Fruit fly (Drosophila melanogaster) whole organism, embryonic: ENCODE data around the gene nmdyn-D6.
A peak's percentile ranks its signal among the peaks of the same experiment; 100 is the strongest.

Experiments used
- Ada2b ChIP-seq: fragments of 200-800 bp; sonication (Bioruptor generic); IDR thresholded peaks from 2 replicates; pipeline ENCODE4 v1.3.6; 2022; ENCODE audit warnings: missing biosample characterization, missing genetic modification characterization
- Adf1 ChIP-seq: fragments of 200-800 bp; sonication (Bioruptor generic); IDR thresholded peaks from 2 replicates; pipeline ENCODE4 v1.3.6; 2022; ENCODE audit warnings: missing biosample characterization, missing genetic modification characterization
- CG10274 ChIP-seq: fragments of 200-800 bp; sonication (Bioruptor generic); optimal IDR thresholded peaks from 3 replicates; lab custom pipeline; 2017; ENCODE audit warnings: missing biosample characterization, mild to moderate bottlenecking, missing genetic modification characterization
- CG10431 ChIP-seq: fragments of 200-800 bp; sonication (Bioruptor generic); optimal IDR thresholded peaks from 3 replicates; lab custom pipeline; 2018; ENCODE audit warnings: missing biosample characterization, mild to moderate bottlenecking, missing genetic modification characterization
- CG11093 ChIP-seq: fragments of 200-800 bp; sonication (Bioruptor generic); IDR thresholded peaks from 3 replicates; pipeline ENCODE4 v1.3.6; 2022; ENCODE audit warnings: missing biosample characterization, missing genetic modification characterization
- CG12071 ChIP-seq: fragments of 200-800 bp; sonication (Bioruptor generic); optimal IDR thresholded peaks from 3 replicates; lab custom pipeline; 2018; ENCODE audit warnings: missing biosample characterization, mild to moderate bottlenecking, missing genetic modification characterization
- CG1233 ChIP-seq: fragments of 200-800 bp; sonication (Bioruptor generic); optimal IDR thresholded peaks from 4 replicates; lab custom pipeline; 2018; ENCODE audit warnings: missing biosample characterization, mild to moderate bottlenecking, missing genetic modification characterization
- CG14050 ChIP-seq: fragments of 200-800 bp; sonication (Bioruptor generic); IDR thresholded peaks from 3 replicates; pipeline ENCODE4 v1.3.6; 2022; ENCODE audit warnings: missing biosample characterization, missing genetic modification characterization
- CG1529 ChIP-seq: fragments of 200-800 bp; sonication (Bioruptor generic); optimal IDR thresholded peaks from 3 replicates; lab custom pipeline; 2018; ENCODE audit warnings: missing biosample characterization, missing genetic modification characterization
- CG15696 ChIP-seq: fragments of 200-800 bp; sonication (Bioruptor generic); optimal IDR thresholded peaks from 2 replicates; lab custom pipeline; 2019; ENCODE audit warnings: missing biosample characterization, mild to moderate bottlenecking, missing genetic modification characterization, moderate library complexity
- CG16813 ChIP-seq: fragments of 200-800 bp; sonication (Bioruptor generic); IDR thresholded peaks from 3 replicates; pipeline ENCODE4 v1.3.6; 2022; ENCODE audit warnings: missing biosample characterization, missing genetic modification characterization; ENCODE audit not compliant: partially characterized antibody
- CG18011 ChIP-seq: fragments of 200-800 bp; sonication (Bioruptor generic); optimal IDR thresholded peaks from 2 replicates; lab custom pipeline; 2017; ENCODE audit warnings: missing biosample characterization, missing genetic modification characterization, mild to moderate bottlenecking, moderate library complexity, missing genotype
- CG18262 ChIP-seq: fragments of 200-800 bp; optimal IDR thresholded peaks from 3 replicates; lab custom pipeline; 2019; ENCODE audit warnings: missing biosample characterization, mild to moderate bottlenecking, missing genetic modification characterization, moderate library complexity
- CG18476 ChIP-seq: fragments of 200-800 bp; sonication (Bioruptor generic); optimal IDR thresholded peaks from 2 replicates; lab custom pipeline; 2016; ENCODE audit warnings: missing biosample characterization, mild to moderate bottlenecking, missing genetic modification characterization
- CG2116 ChIP-seq: fragments of 200-800 bp; sonication (Bioruptor generic); optimal IDR thresholded peaks from 3 replicates; lab custom pipeline; 2018; ENCODE audit warnings: missing biosample characterization, mild to moderate bottlenecking, missing genetic modification characterization
- CG2678 ChIP-seq: fragments of 200-800 bp; sonication (Bioruptor generic); optimal IDR thresholded peaks from 3 replicates; lab custom pipeline; 2019; ENCODE audit warnings: missing biosample characterization, mild to moderate bottlenecking, missing genetic modification characterization, moderate library complexity
- CG2889 ChIP-seq: fragments of 200-800 bp; sonication (Bioruptor generic); IDR thresholded peaks from 3 replicates; pipeline ENCODE4 v1.3.6; 2022; ENCODE audit warnings: missing biosample characterization, missing genetic modification characterization
- CG34376 ChIP-seq: fragments of 200-800 bp; sonication (Bioruptor generic); optimal IDR thresholded peaks from 2 replicates; lab custom pipeline; 2018; ENCODE audit warnings: missing biosample characterization, mild to moderate bottlenecking, missing genetic modification characterization
- CG3838 ChIP-seq: fragments of 200-800 bp; sonication (Bioruptor generic); optimal IDR thresholded peaks from 3 replicates; lab custom pipeline; 2016; ENCODE audit warnings: missing biosample characterization, missing genetic modification characterization
- CG4617 ChIP-seq: fragments of 200-800 bp; sonication (Bioruptor generic); optimal IDR thresholded peaks from 3 replicates; lab custom pipeline; 2016; ENCODE audit warnings: missing biosample characterization, missing genetic modification characterization, borderline replicate concordance
- CG7786 ChIP-seq: fragments of 200-800 bp; sonication (Bioruptor generic); optimal IDR thresholded peaks from 2 replicates; lab custom pipeline; 2016; ENCODE audit warnings: missing biosample characterization, missing genetic modification characterization
- CG7839 ChIP-seq: fragments of 200-800 bp; sonication (Bioruptor generic); optimal IDR thresholded peaks from 3 replicates; lab custom pipeline; 2018; ENCODE audit warnings: missing biosample characterization, mild to moderate bottlenecking, missing genetic modification characterization, moderate library complexity
- CG8478 ChIP-seq: fragments of >200 bp; optimal IDR thresholded peaks from 2 replicates; lab custom pipeline; 2018
- Dbx ChIP-seq: fragments of 200-800 bp; sonication (Bioruptor generic); IDR thresholded peaks from 3 replicates; pipeline ENCODE4 v1.3.6; 2022; ENCODE audit warnings: missing biosample characterization, missing genetic modification characterization
- Myb ChIP-seq: fragments of 200-800 bp; sonication (Bioruptor generic); optimal IDR thresholded peaks from 2 replicates; lab custom pipeline; 2016; ENCODE audit warnings: missing biosample characterization, missing genetic modification characterization
- Nf-YB ChIP-seq: fragments of 200-800 bp; sonication (Bioruptor generic); optimal IDR thresholded peaks from 3 replicates; lab custom pipeline; 2019; ENCODE audit warnings: missing biosample characterization, mild to moderate bottlenecking, missing genetic modification characterization, moderate library complexity
- Sry-β ChIP-seq: fragments of 200-800 bp; sonication (Bioruptor generic); optimal IDR thresholded peaks from 2 replicates; lab custom pipeline; 2018; ENCODE audit warnings: missing biosample characterization, mild to moderate bottlenecking, missing genetic modification characterization, moderate library complexity
- Ssrp ChIP-seq: fragments of 200-800 bp; sonication (Bioruptor generic); optimal IDR thresholded peaks from 2 replicates; lab custom pipeline; 2018; ENCODE audit warnings: missing biosample characterization, mild to moderate bottlenecking, missing genetic modification characterization, moderate library complexity
- Vsx1 ChIP-seq: fragments of 200-800 bp; sonication (Bioruptor generic); optimal IDR thresholded peaks from 2 replicates; lab custom pipeline; 2017; ENCODE audit warnings: missing biosample characterization, mild to moderate bottlenecking, missing genetic modification characterization, missing genetic modification reagents
- bsh ChIP-seq, 2 experiments: fragments of 200-800 bp; sonication (Bioruptor generic); optimal IDR thresholded peaks; 2 replicates each; lab custom pipeline; 2017 to 2018; ENCODE audit warnings: mild to moderate bottlenecking in 2 of 2, missing biosample characterization in 2 of 2, missing genetic modification characterization in 2 of 2, moderate library complexity in 1 of 2
- crol ChIP-seq: fragments of 200-800 bp; sonication (Bioruptor generic); IDR thresholded peaks from 2 replicates; pipeline ENCODE4 v1.3.6; 2022; ENCODE audit warnings: missing biosample characterization, missing genetic modification characterization
- dimm ChIP-seq: fragments of 200-800 bp; sonication (Bioruptor generic); IDR thresholded peaks from 2 replicates; pipeline ENCODE4 v1.3.6; 2022; ENCODE audit warnings: missing biosample characterization, missing genetic modification characterization
- ems ChIP-seq: fragments of 200-800 bp; sonication (Bioruptor generic); optimal IDR thresholded peaks from 3 replicates; lab custom pipeline; 2016; ENCODE audit warnings: missing biosample characterization, missing genetic modification characterization
- exex ChIP-seq: fragments of 200-800 bp; sonication (Bioruptor generic); optimal IDR thresholded peaks from 4 replicates; lab custom pipeline; 2018; ENCODE audit warnings: missing biosample characterization, mild to moderate bottlenecking, missing genetic modification characterization, moderate library complexity
- fd3F ChIP-seq: fragments of 200-800 bp; sonication (Bioruptor generic); optimal IDR thresholded peaks from 2 replicates; lab custom pipeline; 2018; ENCODE audit warnings: missing biosample characterization, mild to moderate bottlenecking, missing genetic modification characterization, moderate library complexity
- gem ChIP-seq: fragments of 200-800 bp; sonication (Bioruptor generic); optimal IDR thresholded peaks from 2 replicates; lab custom pipeline; 2019; ENCODE audit warnings: missing biosample characterization, mild to moderate bottlenecking, missing genetic modification characterization, moderate library complexity
- gsb-n ChIP-seq: fragments of 200-800 bp; sonication (Bioruptor generic); optimal IDR thresholded peaks from 3 replicates; lab custom pipeline; 2018; ENCODE audit warnings: missing biosample characterization, mild to moderate bottlenecking, missing genetic modification characterization
- gt ChIP-seq: fragments of 200-800 bp; sonication (Bioruptor generic); IDR thresholded peaks from 2 replicates; pipeline ENCODE4 v1.3.6; 2022; ENCODE audit warnings: missing biosample characterization, missing genetic modification characterization
- insv ChIP-seq, 2 experiments: fragments of 200-800 bp; sonication (Bioruptor generic); optimal IDR thresholded peaks; 3 replicates each; lab custom pipeline; 2016 to 2018; ENCODE audit warnings: missing biosample characterization in 2 of 2, missing genetic modification characterization in 2 of 2
- jigr1 ChIP-seq: fragments of 200-800 bp; sonication (Bioruptor generic); IDR thresholded peaks from 3 replicates; pipeline ENCODE4 v1.3.6; 2022; ENCODE audit warnings: missing biosample characterization, missing genetic modification characterization
- knrl ChIP-seq: fragments of 200-800 bp; sonication (Bioruptor generic); IDR thresholded peaks from 3 replicates; pipeline ENCODE4 v1.3.6; 2022; ENCODE audit warnings: missing biosample characterization, missing genetic modification characterization; ENCODE audit not compliant: partially characterized antibody
- lab ChIP-seq: fragments of 200-800 bp; sonication (Bioruptor generic); optimal IDR thresholded peaks from 3 replicates; lab custom pipeline; 2017; ENCODE audit warnings: missing biosample characterization, missing genetic modification characterization, mild to moderate bottlenecking, moderate library complexity, missing genetic modification reagents
- mam ChIP-seq: fragments of 200-800 bp; sonication (Bioruptor generic); optimal IDR thresholded peaks from 3 replicates; lab custom pipeline; 2016; ENCODE audit warnings: missing biosample characterization, missing genetic modification characterization
- phol ChIP-seq: fragments of 200-800 bp; sonication (Bioruptor generic); optimal IDR thresholded peaks from 3 replicates; lab custom pipeline; 2018; ENCODE audit warnings: missing biosample characterization, mild to moderate bottlenecking, missing genetic modification characterization, moderate library complexity
- sc ChIP-seq, 3 experiments: fragments of >200 bp in 2 of 3; fragments of 200-800 bp in 1 of 3; sonication (Bioruptor generic) in 1 of 3; optimal IDR thresholded peaks; 2 replicates in 2 of 3; 3 replicates in 1 of 3; lab custom pipeline; 2017; ENCODE audit warnings: mild to moderate bottlenecking in 1 of 3, missing biosample characterization in 1 of 3, missing genetic modification characterization in 1 of 3, missing genetic modification reagents in 1 of 3
- sd ChIP-seq: fragments of 200-800 bp; sonication (Bioruptor generic); optimal IDR thresholded peaks from 3 replicates; lab custom pipeline; 2018; ENCODE audit warnings: missing biosample characterization, mild to moderate bottlenecking, missing genetic modification characterization, moderate library complexity
- shn ChIP-seq: fragments of 200-800 bp; sonication (Bioruptor generic); optimal IDR thresholded peaks from 3 replicates; lab custom pipeline; 2016; ENCODE audit warnings: missing biosample characterization, missing genetic modification characterization
- sob ChIP-seq: fragments of 200-800 bp; sonication (Bioruptor generic); IDR thresholded peaks from 2 replicates; pipeline ENCODE4 v1.3.6; 2022; ENCODE audit warnings: missing biosample characterization, missing genetic modification characterization
- vfl ChIP-seq: fragments of 200-800 bp; sonication (Bioruptor generic); optimal IDR thresholded peaks from 2 replicates; lab custom pipeline; 2016; ENCODE audit warnings: missing biosample characterization, missing genetic modification characterization
- zf30C ChIP-seq: fragments of 200-800 bp; sonication (Bioruptor generic); optimal IDR thresholded peaks from 3 replicates; lab custom pipeline; 2018; ENCODE audit warnings: missing biosample characterization, mild to moderate bottlenecking, missing genetic modification characterization

The nmdyn-D6 gene

dm6 chrX:14633168-14633567 lies 49.7 kb downstream of the nmdyn-D6 start (continued):
- TF ChIP-seq Vsx1 (GFP tag; lab: Kevin White, UChicago) (peak; percentile 59), Ada2b (GFP tag; lab: Robert Waterston, UW) (peak; percentile 22; the same call in 1 of the 2 replicates), CG16813 (GFP tag; lab: Robert Waterston, UW) (no peak), exex (tag; lab: Kevin White, UChicago) (no peak), bsh (GFP tag; optimal IDR thresholded peaks at IDR 0.05; lab: Kevin White, UChicago) (peak in 1 of 2 experiments; percentile 84), CG7786 (peak; percentile 47), sob (GFP tag; lab: Robert Waterston, UW) (0 out of 2 replicates have a peak, but pooled peaks have one; percentile 28), CG18476 (GFP tag; lab: Kevin White, UChicago) (peak; percentile 17), fd3F (peak; percentile 57), CG8478 (lab: Kevin White, UChicago) (no peak), CG34376 (GFP tag; lab: Kevin White, UChicago) (no peak), CG1233 (GFP tag; lab: Kevin White, UChicago) (no peak), ems (GFP tag; lab: Kevin White, UChicago) (peak; percentile 47), phol (tag; lab: Kevin White, UChicago) (peak; percentile 69), gt (GFP tag; lab: Robert Waterston, UW) (no peak), CG10431 (GFP tag; lab: Kevin White, UChicago) (peak; percentile 59), crol (GFP tag; lab: Robert Waterston, UW) (no peak), mam (GFP tag; lab: Kevin White, UChicago) (peak; percentile 9), sd (tag; lab: Kevin White, UChicago) (no peak), CG1529 (GFP tag; lab: Kevin White, UChicago) (peak; percentile 45), Sry-β (GFP tag; lab: Kevin White, UChicago) (peak; percentile 40), gem (tag; lab: Kevin White, UChicago) (peak; percentile 81), CG14050 (GFP tag; lab: Robert Waterston, UW) (no peak), Ssrp (peak; percentile 49), lab (GFP tag; lab: Kevin White, UChicago) (peak; percentile 63), jigr1 (GFP tag; lab: Robert Waterston, UW) (no peak), CG3838 (GFP tag; lab: Kevin White, UChicago) (no peak), CG18262 (tag; lab: Kevin White, UChicago) (peak; percentile 76), Myb (GFP tag; lab: Kevin White, UChicago) (peak; percentile 35), vfl (GFP tag; lab: Kevin White, UChicago) (no peak), gsb-n (tag; lab: Kevin White, UChicago) (peak; percentile 68), zf30C (GFP tag; lab: Kevin White, UChicago) (no peak), sc (optimal IDR thresholded peaks at IDR 0.05; lab: Kevin White, UChicago) (no peak), sc (GFP tag; optimal IDR thresholded peaks at IDR 0.05; lab: Kevin White, UChicago) (peak; percentile 70), Adf1 (GFP tag; lab: Robert Waterston, UW) (no peak), CG10274 (GFP tag; lab: Kevin White, UChicago) (no peak), CG12071 (GFP tag; lab: Kevin White, UChicago) (peak; percentile 63), CG2678 (tag; lab: Kevin White, UChicago) (peak; percentile 65), CG11093 (GFP tag; lab: Robert Waterston, UW) (peak; percentile 42; the same call in 1 of the 3 replicates), CG4617 (no peak), CG2889 (no peak), CG15696 (tag; lab: Kevin White, UChicago) (no peak), insv (GFP tag; optimal IDR thresholded peaks at IDR 0.05; lab: Kevin White, UChicago) (no peak), Dbx (no peak), Nf-YB (GFP tag; lab: Kevin White, UChicago) (peak; percentile 26), CG2116 (GFP tag; lab: Kevin White, UChicago) (peak; percentile 27), dimm (0 out of 2 replicates have a peak, but pooled peaks have one; percentile 10), CG7839 (tag; lab: Kevin White, UChicago) (peak; percentile 60), shn (GFP tag; lab: Kevin White, UChicago) (peak; percentile 48), CG18011 (no peak), knrl (GFP tag; lab: Robert Waterston, UW) (no peak)
